Worm (Caenorhabditis elegans): ENCODE data around the gene C52D10.3.

Gene C52D10.3

ce11 chrIV:17176177-17176576 is at the start of gene C52D10.3:
C52D10.3 (plus strand) TSS chrIV:17176477.
- TF ChIP-seq hlh-30 (tag; optimal IDR thresholded peaks at IDR 0.05; ENCODE audit: insufficient read depth) (no peak), F13H6.1 (tag; optimal IDR thresholded peaks at IDR 0.05) (no peak)

ce11 chrIV:17126512-17126911 is 49.8 kb upstream of the C52D10.3 start:
- TF ChIP-seq K02D7.2 (tag; optimal IDR thresholded peaks at IDR 0.05) (no peak), elt-4 (tag; optimal IDR thresholded peaks at IDR 0.05) (no peak), pros-1 (tag; optimal IDR thresholded peaks at IDR 0.05) (no peak), pha-4 (tag; optimal IDR thresholded peaks at IDR 0.05) (no peak), che-1 (tag; optimal IDR thresholded peaks at IDR 0.05) (no peak)

- TF ChIP-seq pha-4 (tag; optimal IDR thresholded peaks at IDR 0.05) (no peak), pat-9 (tag; optimal IDR thresholded peaks at IDR 0.05) (no peak), nhr-11 (tag; optimal IDR thresholded peaks at IDR 0.05) (no peak), dve-1 (tag; optimal IDR thresholded peaks at IDR 0.05) (no peak), ceh-19 (GFP tag; optimal IDR thresholded peaks at IDR 0.05) (no peak), hlh-8 (tag; optimal IDR thresholded peaks at IDR 0.05) (no peak), unc-86 (tag; optimal IDR thresholded peaks at IDR 0.05) (no peak), eyg-1 (tag; optimal IDR thresholded peaks at IDR 0.05) (no peak), fax-1 (tag; optimal IDR thresholded peaks at IDR 0.05) (no peak), lin-11 (tag; optimal IDR thresholded peaks at IDR 0.05) (no peak), ceh-18 (tag; optimal IDR thresholded peaks at IDR 0.05) (no peak), ttx-3 (tag; optimal IDR thresholded peaks at IDR 0.05) (no peak)
Observed at ce11 chrIV:17131035-17131595, 45.2 kb upstream of the C52D10.3 start, which contains the start of the genes Y116A8C.37 and Y116A8C.38. Y116A8C.37 (minus strand) TSS chrIV:17131135. Y116A8C.38 (plus strand) TSS chrIV:17131545.

ce11 chrIV:17150418-17150817 is 25.9 kb upstream of the C52D10.3 start:
- no peak for TF ChIP-seq pax-1 (tag; optimal IDR thresholded peaks at IDR 0.05)
- TF ChIP-seq zip-5 (tag; optimal IDR thresholded peaks at IDR 0.05) = no peak
- TF ChIP-seq ceh-19 (GFP tag; optimal IDR thresholded peaks at IDR 0.05) = no peak

ce11 chrIV:17150871-17151270 is 25.4 kb upstream of the C52D10.3 start, which contains the start of gene Y116A8C.40:
Y116A8C.40 (minus strand) TSS chrIV:17150971.
- TF ChIP-seq hlh-15 (tag; optimal IDR thresholded peaks at IDR 0.05) (no peak), tbx-2 (tag; optimal IDR thresholded peaks at IDR 0.05) (no peak), pros-1 (tag; optimal IDR thresholded peaks at IDR 0.05) (no peak), ceh-2 (tag; optimal IDR thresholded peaks at IDR 0.05) (no peak), ceh-30 (tag; optimal IDR thresholded peaks at IDR 0.05) (no peak)

- TF ChIP-seq ets-4 (tag; optimal IDR thresholded peaks at IDR 0.05) (no peak), ceh-34 (tag; optimal IDR thresholded peaks at IDR 0.05) (no peak), eyg-1 (tag; optimal IDR thresholded peaks at IDR 0.05) (no peak), F13H6.1 (tag; optimal IDR thresholded peaks at IDR 0.05) (no peak), T23F11.4 (GFP tag; optimal IDR thresholded peaks at IDR 0.05) (no peak), sdc-2 (tag; optimal IDR thresholded peaks at IDR 0.05) (no peak), pha-2 (tag; optimal IDR thresholded peaks at IDR 0.05) (no peak), npax-4 (tag; optimal IDR thresholded peaks at IDR 0.05) (no peak), C08G9.2 (tag; optimal IDR thresholded peaks at IDR 0.05) (no peak)
Observed at ce11 chrIV:17153002-17153401, 23.3 kb upstream of the C52D10.3 start.

- TF ChIP-seq ceh-22 (tag; optimal IDR thresholded peaks at IDR 0.05) = no peak
- no peak for TF ChIP-seq ceh-6 (GFP tag; optimal IDR thresholded peaks at IDR 0.05)
- TF ChIP-seq odd-2 (tag; optimal IDR thresholded peaks at IDR 0.05) = no peak
- no peak for TF ChIP-seq K02D7.2 (tag; optimal IDR thresholded peaks at IDR 0.05)
- no peak for TF ChIP-seq pat-9 (tag; optimal IDR thresholded peaks at IDR 0.05)
- TF ChIP-seq che-1 (tag; optimal IDR thresholded peaks at IDR 0.05) = no peak
Observed at ce11 chrIV:17162515-17162914, 13.8 kb upstream of the C52D10.3 start, which contains the start of gene skr-13. skr-13 (minus strand) TSS chrIV:17162615.
